Worm (Caenorhabditis elegans): Measurements from ENCODE around the gene cls-1.

Gene cls-1

DNA sequence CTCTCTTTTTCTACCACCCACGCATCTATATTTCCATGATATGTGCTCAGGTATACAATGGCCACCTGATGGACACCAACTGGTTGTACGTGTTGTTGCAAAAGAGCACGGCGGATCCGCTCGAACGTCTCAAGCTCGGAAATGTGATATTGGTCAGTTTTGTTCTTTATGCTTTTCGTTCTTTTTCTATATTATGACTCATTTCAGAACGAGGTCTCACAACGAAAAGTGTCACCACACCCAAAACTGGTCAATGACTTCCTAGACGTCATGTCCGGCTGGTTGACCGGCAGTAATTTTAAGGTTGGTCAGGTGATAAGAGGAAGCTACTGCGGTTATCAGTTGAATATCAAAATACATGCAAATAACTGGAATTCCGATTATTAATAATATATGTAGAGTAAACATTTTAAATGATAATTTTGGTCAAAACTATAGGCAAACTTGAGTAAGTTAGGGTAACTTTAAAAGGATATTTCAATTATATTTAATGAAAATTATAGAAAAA is at the start of gene cls-1:
TSS of gene cls-1 (plus strand) at position 51 of the 508 bp plus-strand sequence.
- peak in 1 of 2 experiments; percentile 53 for TF ChIP-seq unc-62 (GFP tag; optimal IDR thresholded peaks at IDR 0.05 in 1 of 2)
- TF ChIP-seq unc-62 (tag; optimal IDR thresholded peaks at IDR 0.05): no peak
- peak; percentile 34 for TF ChIP-seq hlh-11 (tag; optimal IDR thresholded peaks at IDR 0.05)
- no peak for TF ChIP-seq lin-39 (tag; optimal IDR thresholded peaks at IDR 0.05)
- TF ChIP-seq pqm-1 (tag; optimal IDR thresholded peaks at IDR 0.05): peak; percentile 16

- no peak for TF ChIP-seq egl-43 (GFP tag; IDR thresholded peaks at IDR 0.05)
Measured at ce11 chrIII:7458846-7459365, 49.1 kb upstream of the cls-1 start, which contains the start of the genes fipr-19 and fipr-18. fipr-19 (minus strand) TSS chrIII:7458946. fipr-18 (plus strand) TSS chrIII:7459315.

DNA sequence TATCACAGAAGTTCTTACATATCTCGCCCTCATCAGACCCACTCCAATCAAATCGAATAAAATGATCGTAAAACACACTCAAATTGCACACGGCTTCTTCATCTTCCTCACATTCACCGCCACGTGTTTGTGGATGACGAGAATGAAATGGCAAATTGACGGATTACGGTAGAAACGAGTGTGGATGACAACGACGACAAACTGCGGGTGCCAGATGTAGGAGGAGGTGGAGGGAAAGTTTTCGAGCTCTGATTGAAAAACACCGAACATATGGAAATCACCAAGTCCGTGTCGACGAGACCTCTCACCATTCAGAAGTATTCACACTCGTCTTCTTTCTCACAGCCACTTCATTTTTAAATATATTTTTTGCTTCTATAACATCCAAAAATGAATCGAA is 48.0 kb upstream of the cls-1 start, which contains the start of gene mls-1:
TSS of gene mls-1 (plus strand) at position 324 of the 400 bp plus-strand sequence.
- TF ChIP-seq nhr-111 (GFP tag; optimal IDR thresholded peaks at IDR 0.05) (no peak), unc-62 (GFP tag; optimal IDR thresholded peaks at IDR 0.05 in 1 of 2) (peak in 1 of 2 experiments; percentile 53), unc-62 (tag; optimal IDR thresholded peaks at IDR 0.05) (no peak), hlh-30 (tag; optimal IDR thresholded peaks at IDR 0.05; ENCODE audit: insufficient read depth) (no peak), nhr-28 (tag; optimal IDR thresholded peaks at IDR 0.05) (no peak), hlh-11 (tag; optimal IDR thresholded peaks at IDR 0.05) (no peak)

- TF ChIP-seq zfp-3 (GFP tag; conservative IDR thresholded peaks at IDR 0.05) (no peak), zip-11 (GFP tag; IDR thresholded peaks at IDR 0.05) (no peak), F10B5.3 (tag; optimal IDR thresholded peaks at IDR 0.05) (no peak), daf-8 (GFP tag; IDR thresholded peaks at IDR 0.05) (no peak), ctbp-1 (GFP tag; IDR thresholded peaks at IDR 0.05) (no peak), R02D3.7 (tag; optimal IDR thresholded peaks at IDR 0.05) (no peak), T26A8.4 (GFP tag; IDR thresholded peaks at IDR 0.05) (no peak), nhr-48 (tag; optimal IDR thresholded peaks at IDR 0.05) (no peak), nhr-6 (tag; optimal IDR thresholded peaks at IDR 0.05) (no peak), mep-1 (tag; optimal IDR thresholded peaks at IDR 0.05) (no peak), php-3 (GFP tag; IDR thresholded peaks at IDR 0.05) (no peak), lin-1 (GFP tag; IDR thresholded peaks at IDR 0.05) (no peak), dmd-8 (GFP tag; IDR thresholded peaks at IDR 0.05) (no peak), daf-16 (GFP tag; optimal IDR thresholded peaks at IDR 0.05) (no peak), daf-16 (tag; optimal IDR thresholded peaks at IDR 0.05) (no peak)
Measured at ce11 chrIII:7462295-7462694, 45.7 kb upstream of the cls-1 start, which contains the start of gene fipr-20. fipr-20 (minus strand) TSS chrIII:7462395.

DNA sequence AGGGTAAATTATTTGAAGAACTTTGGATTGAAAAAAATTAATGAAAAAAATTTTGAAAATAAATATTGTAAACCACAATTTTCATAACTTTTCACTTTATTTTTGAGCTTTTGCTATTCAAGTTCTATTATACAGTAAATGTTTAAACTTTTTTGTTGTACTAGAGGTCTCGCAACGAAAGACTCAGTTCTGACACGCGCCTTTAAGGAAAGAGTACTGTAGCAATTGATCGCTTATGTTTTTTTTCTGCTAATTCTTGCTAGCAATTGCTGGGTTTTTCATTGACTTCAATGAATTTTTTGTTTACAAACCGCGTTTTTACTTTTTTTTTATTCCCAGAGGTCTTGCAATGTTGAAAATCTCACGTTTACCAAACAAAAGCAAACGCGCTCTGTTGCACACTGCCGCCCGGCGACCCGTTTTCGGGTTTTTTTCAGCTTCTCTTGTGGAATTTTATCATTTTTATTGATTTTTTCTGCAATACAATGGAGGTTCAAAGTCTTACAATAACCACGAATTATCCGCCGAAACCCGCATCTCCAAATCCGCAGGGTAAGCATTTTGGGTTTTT is 44.5 kb upstream of the cls-1 start, which contains the start of gene H14A12.3:
TSS of gene H14A12.3 (plus strand) at position 360 of the 571 bp plus-strand sequence.
- TF ChIP-seq dve-1 (tag; optimal IDR thresholded peaks at IDR 0.05; ENCODE audit: insufficient read depth): no peak
- TF ChIP-seq lin-38 (GFP tag; IDR thresholded peaks at IDR 0.05): peak; percentile 85
- peak; percentile 38 for TF ChIP-seq dpl-1 (GFP tag; optimal IDR thresholded peaks at IDR 0.05)
- no peak for TF ChIP-seq nhr-28 (tag; optimal IDR thresholded peaks at IDR 0.05)
- no peak for TF ChIP-seq nhr-77 (tag; optimal IDR thresholded peaks at IDR 0.05)
- no peak for TF ChIP-seq pha-4 (GFP tag; IDR thresholded peaks at IDR 0.05)
- TF ChIP-seq pha-4 (tag; optimal IDR thresholded peaks at IDR 0.05): peak; percentile 52
- peak; percentile 24 for TF ChIP-seq mep-1 (tag; optimal IDR thresholded peaks at IDR 0.05)
- TF ChIP-seq hif-1 (tag; optimal IDR thresholded peaks at IDR 0.05): peak; percentile 1 to 97
- no peak for TF ChIP-seq dmd-9 (GFP tag; IDR thresholded peaks at IDR 0.05)
- TF ChIP-seq gei-8 (GFP tag; optimal IDR thresholded peaks at IDR 0.05): no peak
- no peak for TF ChIP-seq Y75B8A.6 (GFP tag; IDR thresholded peaks at IDR 0.05)
- TF ChIP-seq madf-9 (GFP tag; conservative IDR thresholded peaks at IDR 0.05): no peak
- peak in 1 of 2 experiments; percentile 39 for TF ChIP-seq lsy-2 (tag; optimal IDR thresholded peaks at IDR 0.05)
- no peak for TF ChIP-seq egl-43 (GFP tag; IDR thresholded peaks at IDR 0.05)
- peak; percentile 21 for TF ChIP-seq mes-2 (tag; optimal IDR thresholded peaks at IDR 0.05; ENCODE audit: poor library complexity, severe bottlenecking)
- no peak for TF ChIP-seq ZK337.2 (GFP tag; IDR thresholded peaks at IDR 0.05)
- TF ChIP-seq nhr-11 (tag; optimal IDR thresholded peaks at IDR 0.05): no peak

Data from whole organism, L4 larva.